Worm (Caenorhabditis elegans): ENCODE measurements around the gene C30G12.2.

ce11 chrII:7289923-7290476, at the start of gene C30G12.2:
- TF ChIP-seq snpc-4 (tag; optimal IDR thresholded peaks at IDR 0.05) (no peak), lir-3 (tag; optimal IDR thresholded peaks at IDR 0.05) (no peak), nhr-11 (tag; optimal IDR thresholded peaks at IDR 0.05) (no peak), ztf-11 (tag; optimal IDR thresholded peaks at IDR 0.05) (no peak), nhr-76 (tag; optimal IDR thresholded peaks at IDR 0.05) (no peak), daf-8 (GFP tag; IDR thresholded peaks at IDR 0.05) (no peak), nhr-237 (tag; optimal IDR thresholded peaks at IDR 0.05) (no peak), ama-1 (optimal IDR thresholded peaks at IDR 0.05) (no peak), F49E8.2 (tag; optimal IDR thresholded peaks at IDR 0.05; ENCODE audit: borderline replicate concordance) (no peak), pqm-1 (tag; optimal IDR thresholded peaks at IDR 0.05) (peak; percentile 65), ces-1 (GFP tag; optimal IDR thresholded peaks at IDR 0.05) (no peak), pha-4 (GFP tag; IDR thresholded peaks at IDR 0.05) (no peak), pha-4 (tag; optimal IDR thresholded peaks at IDR 0.05) (no peak)
